Worm (Caenorhabditis elegans) whole organism, L3 larva: ENCODE measurements around the gene srt-27.

Experiments used
- aly-2 ChIP-seq: fragments of 150-350 bp; optimal IDR thresholded peaks from 2 replicates; lab custom pipeline; 2014; ENCODE audit warnings: missing biosample characterization, missing genetic modification characterization
- ama-1 ChIP-seq: fragments of 150-350 bp; optimal IDR thresholded peaks from 2 replicates; lab custom pipeline; 2018
- daf-12 ChIP-seq: fragments of 150-350 bp; optimal IDR thresholded peaks from 2 replicates; lab custom pipeline; 2014; ENCODE audit warnings: missing biosample characterization, missing genetic modification reagents, missing genetic modification characterization
- egl-27 ChIP-seq: sonication (generic microtip); optimal IDR thresholded peaks from 4 replicates; lab custom pipeline; 2017; ENCODE audit warnings: missing biosample characterization, missing genetic modification reagents, missing genetic modification characterization
- nhr-11 ChIP-seq: fragments of 150-350 bp; optimal IDR thresholded peaks from 2 replicates; lab custom pipeline; 2014; ENCODE audit warnings: missing biosample characterization, missing genetic modification characterization
- nhr-67 ChIP-seq: fragments of 150-350 bp; optimal IDR thresholded peaks from 2 replicates; lab custom pipeline; 2014; ENCODE audit warnings: missing biosample characterization, missing genetic modification characterization
- nhr-76 ChIP-seq: fragments of 150-350 bp; sonication (generic microtip); optimal IDR thresholded peaks from 5 replicates; lab custom pipeline; 2014; ENCODE audit warnings: missing biosample characterization, missing genetic modification characterization
- pqm-1 ChIP-seq: fragments of 150-350 bp; optimal IDR thresholded peaks from 2 replicates; lab custom pipeline; 2017; ENCODE audit warnings: missing biosample characterization, missing genetic modification characterization, inconsistent platforms
- skn-1 ChIP-seq: fragments of 150-350 bp; optimal IDR thresholded peaks from 2 replicates; lab custom pipeline; 2014; ENCODE audit warnings: missing biosample characterization, missing genetic modification characterization
- ztf-11 ChIP-seq: fragments of 150-350 bp; optimal IDR thresholded peaks from 2 replicates; lab custom pipeline; 2014; ENCODE audit warnings: missing biosample characterization, missing genetic modification characterization

DNA sequence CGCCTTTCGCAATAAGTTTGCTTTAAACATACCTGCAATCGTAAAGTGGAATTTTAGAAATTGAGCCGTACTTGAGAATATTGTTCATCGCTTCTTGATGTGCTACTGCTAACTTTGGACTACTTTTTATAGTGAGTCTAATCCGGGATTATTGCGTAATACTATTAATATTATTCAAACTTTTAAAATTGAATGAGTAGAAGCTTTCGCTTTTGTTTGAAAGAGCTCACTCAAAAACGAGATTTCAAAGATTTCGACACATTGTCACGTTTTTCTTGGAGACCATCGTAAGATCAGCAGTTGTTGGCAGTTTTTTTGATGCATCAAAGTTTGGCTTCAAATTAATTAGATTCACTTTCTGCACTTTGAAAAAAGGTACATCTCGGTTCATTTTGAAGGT, 7.1 kb downstream of the srt-27 start, which contains the start of gene srt-28:
- no peak for TF ChIP-seq ztf-11 (tag; lab: Kevin White, UChicago)
- no peak for TF ChIP-seq nhr-11 (tag; lab: Kevin White, UChicago)
- no peak for TF ChIP-seq nhr-67 (tag; lab: Kevin White, UChicago)
- TF ChIP-seq egl-27 (tag; lab: Kevin White, UChicago), result no peak
- no peak for TF ChIP-seq nhr-76 (tag; lab: Kevin White, UChicago)
- no peak for TF ChIP-seq skn-1 (tag; lab: Kevin White, UChicago)
- no peak for TF ChIP-seq aly-2 (tag; lab: Kevin White, UChicago)
- TF ChIP-seq ama-1 (lab: Kevin White, UChicago), result no peak
- TF ChIP-seq pqm-1 (tag; lab: Kevin White, UChicago), result no peak
- TF ChIP-seq daf-12 (tag; lab: Kevin White, UChicago), result no peak
